Fruit fly (Drosophila melanogaster) whole organism, wandering third instar larva: ENCODE results near the gene stol.

ENCODE experiments used
- Abd-B ChIP-seq: fragments of >200 bp; optimal IDR thresholded peaks from 2 replicates; lab custom pipeline; 2017; ENCODE audit warnings: missing biosample characterization, missing genetic modification characterization
- CG9705 ChIP-seq: fragments of 200-800 bp; sonication (Bioruptor generic); optimal IDR thresholded peaks from 2 replicates; lab custom pipeline; 2018; ENCODE audit warnings: missing biosample characterization, mild to moderate bottlenecking, missing genetic modification characterization
- HLH106 ChIP-seq: fragments of 200-800 bp; optimal IDR thresholded peaks from 3 replicates; lab custom pipeline; 2019; ENCODE audit warnings: missing biosample characterization, mild to moderate bottlenecking, missing genetic modification characterization, moderate library complexity
- Hr78 ChIP-seq: fragments of >200 bp; optimal IDR thresholded peaks from 2 replicates; lab custom pipeline; 2017; ENCODE audit warnings: missing biosample characterization, missing genetic modification characterization
- OdsH ChIP-seq: fragments of 200-800 bp; sonication (Bioruptor generic); optimal IDR thresholded peaks from 2 replicates; lab custom pipeline; 2016; ENCODE audit warnings: missing biosample characterization, mild to moderate bottlenecking, missing genetic modification characterization
- fru ChIP-seq: fragments of 200-800 bp; sonication (Bioruptor generic); optimal IDR thresholded peaks from 3 replicates; lab custom pipeline; 2016; ENCODE audit warnings: missing biosample characterization, mild to moderate bottlenecking, missing genetic modification characterization
- pan ChIP-seq: fragments of >200 bp; optimal IDR thresholded peaks from 2 replicates; lab custom pipeline; 2017
- rgr ChIP-seq: fragments of 200-800 bp; sonication (Bioruptor generic); optimal IDR thresholded peaks from 3 replicates; lab custom pipeline; 2016; ENCODE audit warnings: missing biosample characterization, mild to moderate bottlenecking, missing genetic modification characterization
- sv ChIP-seq: fragments of 200-800 bp; sonication (Bioruptor generic); optimal IDR thresholded peaks from 3 replicates; lab custom pipeline; 2016; ENCODE audit warnings: missing biosample characterization, missing genetic modification characterization
- tai ChIP-seq: sonication (Bioruptor generic); optimal IDR thresholded peaks from 2 replicates; lab custom pipeline; 2016; ENCODE audit warnings: missing biosample characterization, missing genetic modification characterization

- no peak for TF ChIP-seq sv (GFP tag; lab: Kevin White, UChicago)
- no peak for TF ChIP-seq Abd-B (GFP tag; lab: Kevin White, UChicago)
- no peak for TF ChIP-seq tai (GFP tag; lab: Kevin White, UChicago)
- no peak for TF ChIP-seq CG9705
- no peak for TF ChIP-seq fru
- no peak for TF ChIP-seq pan (lab: Kevin White, UChicago)
- TF ChIP-seq rgr (GFP tag; lab: Kevin White, UChicago), result no peak
- TF ChIP-seq HLH106 (tag; lab: Kevin White, UChicago), result no peak
- TF ChIP-seq Hr78 (GFP tag; lab: Kevin White, UChicago), result no peak
- no peak for TF ChIP-seq OdsH
These were observed 34.0 kb upstream of the stol start, which contains the start of gene Mtr4 for dm6 chr2L:15752096-15752495.
